Fruit fly (Drosophila melanogaster): Measurements from ENCODE around the gene CG5262.

- TF ChIP-seq lola (GFP tag; optimal IDR thresholded peaks at IDR 0.05) (no peak), Hr83 (GFP tag; optimal IDR thresholded peaks at IDR 0.05; ENCODE audit: poor library complexity, severe bottlenecking) (no peak), Mio (GFP tag; optimal IDR thresholded peaks at IDR 0.05) (no peak), psq (GFP tag; optimal IDR thresholded peaks at IDR 0.05) (no peak), Sp1 (GFP tag; optimal IDR thresholded peaks at IDR 0.05) (peak; percentile 14), Myc (optimal IDR thresholded peaks at IDR 0.05) (peak; percentile 66)
Observed at dm6 chr3L:20405971-20406948, 24.0 kb downstream of the CG5262 start.

Data from whole organism, wandering third instar larva.